Fruit fly (Drosophila melanogaster): Measurements from ENCODE around the gene CG5377.

DNA sequence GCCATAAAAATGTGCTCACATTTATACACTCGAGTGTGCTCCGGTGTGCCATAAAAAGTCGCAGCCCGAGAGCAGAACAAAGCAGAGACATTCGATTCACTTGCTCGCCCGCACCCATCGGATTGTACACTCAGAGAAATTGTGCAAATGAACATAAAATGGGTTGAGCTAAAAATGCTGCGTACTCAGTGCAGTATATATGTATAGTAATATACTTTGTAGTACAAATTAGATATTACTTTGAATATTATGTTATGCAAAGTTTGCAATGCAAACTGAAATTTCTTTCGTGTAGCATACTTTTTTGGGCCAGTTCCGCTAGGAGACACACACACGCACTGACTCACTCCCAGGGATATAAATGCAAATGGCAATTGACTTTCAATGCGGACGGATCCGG is 35.7 kb upstream of the CG5377 start:
- no peak for TF ChIP-seq psq (optimal IDR thresholded peaks at IDR 0.05)
- TF ChIP-seq h (optimal IDR thresholded peaks at IDR 0.05): no peak
- TF ChIP-seq Sin3A (optimal IDR thresholded peaks at IDR 0.05): no peak
- TF ChIP-seq ttk (optimal IDR thresholded peaks at IDR 0.05): no peak
- no peak for TF ChIP-seq Myc (optimal IDR thresholded peaks at IDR 0.05)

Measured in Kc167 (cell line).